Fruit fly (Drosophila melanogaster) whole organism, adult: ENCODE measurements around the gene Sptr.

Source experiments
- CG1620 ChIP-seq: fragments of 200-800 bp; sonication (Bioruptor generic); optimal IDR thresholded peaks from 2 replicates; lab custom pipeline; 2016; ENCODE audit warnings: missing biosample characterization, missing genetic modification characterization
- CG7045 ChIP-seq: fragments of 200-800 bp; sonication (Bioruptor generic); optimal IDR thresholded peaks from 2 replicates; lab custom pipeline; 2017; ENCODE audit warnings: missing biosample characterization, mild to moderate bottlenecking, missing genetic modification characterization
- Clk ChIP-seq: fragments of 200-800 bp; sonication (Bioruptor generic); optimal IDR thresholded peaks from 2 replicates; lab custom pipeline; 2017; ENCODE audit warnings: missing biosample characterization, missing genetic modification characterization
- Mnt ChIP-seq: fragments of 200-800 bp; sonication (Bioruptor generic); optimal IDR thresholded peaks from 2 replicates; lab custom pipeline; 2016; ENCODE audit warnings: missing biosample characterization, mild to moderate bottlenecking, missing genetic modification characterization
- bab1 ChIP-seq: fragments of 200-800 bp; sonication (Bioruptor generic); optimal IDR thresholded peaks from 3 replicates; lab custom pipeline; 2019; ENCODE audit warnings: missing biosample characterization, mild to moderate bottlenecking, missing genetic modification characterization, moderate library complexity
- cic ChIP-seq: fragments of 200-800 bp; sonication (Bioruptor generic); optimal IDR thresholded peaks from 2 replicates; lab custom pipeline; 2017; ENCODE audit warnings: missing biosample characterization, mild to moderate bottlenecking, missing genetic modification characterization, moderate library complexity
- cnc ChIP-seq, 2 experiments: fragments of >200 bp; optimal IDR thresholded peaks; 2 replicates each; lab custom pipeline; 2017
- kay ChIP-seq: fragments of 200-800 bp; sonication (Bioruptor generic); peaks from one replicate; lab custom pipeline; 2016; ENCODE audit warnings: missing biosample characterization, missing genetic modification characterization, borderline replicate concordance
- ovo ChIP-seq: fragments of 200-800 bp; sonication (Bioruptor generic); optimal IDR thresholded peaks from 2 replicates; lab custom pipeline; 2016; ENCODE audit warnings: missing biosample characterization, missing genetic modification characterization

DNA sequence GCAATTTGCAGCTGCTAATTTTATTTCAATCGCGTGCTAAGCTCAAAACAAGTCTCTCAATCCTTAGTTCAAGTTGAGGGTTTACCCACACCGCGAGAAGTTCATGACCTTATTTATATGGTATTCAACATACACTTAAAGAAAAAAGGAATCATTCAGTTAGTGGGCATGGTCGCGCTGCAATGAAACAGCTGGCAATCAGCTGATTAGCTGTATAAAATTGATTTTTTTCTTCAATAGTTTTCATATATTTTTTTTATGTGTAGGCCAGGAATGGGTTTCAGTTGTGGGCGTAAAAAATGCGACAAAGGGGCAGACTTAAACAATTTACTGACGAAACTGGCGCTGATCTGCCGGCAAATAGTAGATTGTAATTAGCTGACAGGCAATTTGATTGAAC is 34.9 kb upstream of the Sptr start:
- TF ChIP-seq CG7045 (GFP tag; lab: Kevin White, UChicago) (no peak), cic (GFP tag; lab: Kevin White, UChicago) (no peak), bab1 (GFP tag; lab: Kevin White, UChicago) (no peak), kay (GFP tag; lab: Kevin White, UChicago) (no peak), Clk (no peak), Mnt (GFP tag; lab: Kevin White, UChicago) (no peak), cnc (optimal IDR thresholded peaks at IDR 0.05; lab: Kevin White, UChicago) (no peak), CG1620 (no peak), ovo (GFP tag; lab: Kevin White, UChicago) (no peak)
